Fruit fly (Drosophila melanogaster): Measurements from ENCODE around the gene CG12099.
A peak's percentile ranks its signal among the peaks of the same experiment; 100 is the strongest.

The CG12099 gene

DNA sequence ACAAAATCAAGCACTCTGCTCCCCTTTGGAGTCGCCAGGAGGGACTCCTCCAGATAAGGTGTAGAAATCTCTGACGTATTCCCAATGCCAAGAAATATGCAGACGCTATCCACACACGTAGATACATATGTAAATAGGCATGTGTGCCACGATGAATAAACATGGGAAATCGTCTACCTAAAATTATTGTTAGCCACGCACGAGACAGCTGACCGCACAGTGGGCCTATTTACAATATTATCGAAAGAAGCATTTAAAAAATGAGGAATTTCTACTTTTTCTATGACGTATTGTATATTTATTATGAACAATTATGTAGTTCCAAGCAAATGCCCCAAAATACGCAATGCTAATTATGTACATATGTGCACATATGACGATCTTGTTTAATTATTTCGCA lies 9.1 kb downstream of the CG12099 start (continued):
- TF ChIP-seq prd (optimal IDR thresholded peaks at IDR 0.05) (no peak), prd (GFP tag; IDR thresholded peaks at IDR 0.05) (peak; percentile 60), fd102C (GFP tag; optimal IDR thresholded peaks at IDR 0.05) (peak; percentile 72), Fer3 (tag; optimal IDR thresholded peaks at IDR 0.05) (peak; percentile 33), zfh2 (GFP tag; optimal IDR thresholded peaks at IDR 0.05) (no peak), CG12155 (GFP tag; optimal IDR thresholded peaks at IDR 0.05) (peak; percentile 5), lov (optimal IDR thresholded peaks at IDR 0.05) (no peak), lov (GFP tag; IDR thresholded peaks at IDR 0.05) (no peak), CG5180 (GFP tag; optimal IDR thresholded peaks at IDR 0.05) (no peak), CG31441 (GFP tag; IDR thresholded peaks at IDR 0.05) (no peak), CoRest (tag; optimal IDR thresholded peaks at IDR 0.05) (peak; percentile 25), CG11456 (GFP tag; IDR thresholded peaks at IDR 0.05) (peak; percentile 49; the same call in 1 of the 3 replicates), CG11696 (GFP tag; IDR thresholded peaks at IDR 0.05) (peak; percentile 22; the same call in 1 of the 2 replicates), CG9932 (GFP tag; IDR thresholded peaks at IDR 0.05) (peak; percentile 30; the same call in 1 of the 2 replicates), bcd (GFP tag; optimal IDR thresholded peaks at IDR 0.05) (peak; percentile 29), eyg (GFP tag; optimal IDR thresholded peaks at IDR 0.05) (no peak), Hr51 (GFP tag; optimal IDR thresholded peaks at IDR 0.05) (peak in 1 of 2 experiments; percentile 36), CG7839 (tag; optimal IDR thresholded peaks at IDR 0.05) (peak; percentile 32), slp2 (GFP tag; optimal IDR thresholded peaks at IDR 0.05) (no peak), CG4404 (GFP tag; IDR thresholded peaks at IDR 0.05) (no peak), bab2 (GFP tag; optimal IDR thresholded peaks at IDR 0.05) (peak; percentile 20), row (GFP tag; IDR thresholded peaks at IDR 0.05) (peak; percentile 54), CG17359 (tag; optimal IDR thresholded peaks at IDR 0.05) (peak; percentile 16), CG17912 (GFP tag; optimal IDR thresholded peaks at IDR 0.05) (no peak), CG10462 (GFP tag; optimal IDR thresholded peaks at IDR 0.05) (no peak), CG43689 (GFP tag; IDR thresholded peaks at IDR 0.05) (no peak), Lpt (GFP tag; optimal IDR thresholded peaks at IDR 0.05) (no peak), pzg (GFP tag; optimal IDR thresholded peaks at IDR 0.05) (no peak), CG7987 (GFP tag; optimal IDR thresholded peaks at IDR 0.05) (peak; percentile 93), Ada2b (GFP tag; IDR thresholded peaks at IDR 0.05) (peak; percentile 37), Myb (GFP tag; optimal IDR thresholded peaks at IDR 0.05) (no peak), dan (GFP tag; IDR thresholded peaks at IDR 0.05) (no peak), Dref (GFP tag; IDR thresholded peaks at IDR 0.05) (no peak), Rx (GFP tag; IDR thresholded peaks at IDR 0.05) (no peak), lilli (GFP tag; optimal IDR thresholded peaks at IDR 0.05) (peak; percentile 24), tio (GFP tag; optimal IDR thresholded peaks at IDR 0.05) (peak; percentile 28), CG14860 (GFP tag; IDR thresholded peaks at IDR 0.05; ENCODE audit: partially characterized antibody) (no peak), CG6791 (GFP tag; IDR thresholded peaks at IDR 0.05; ENCODE audit: partially characterized antibody) (no peak), mld (GFP tag; IDR thresholded peaks at IDR 0.05; ENCODE audit: partially characterized antibody) (no peak), Med (GFP tag) (peak; percentile 77), E2f2 (GFP tag; IDR thresholded peaks at IDR 0.05) (0 out of 2 replicates have a peak, but pooled peaks have one; percentile 7), Dll (GFP tag; IDR thresholded peaks at IDR 0.05; ENCODE audit: partially characterized antibody) (no peak), jing (GFP tag; optimal IDR thresholded peaks at IDR 0.05) (no peak), CG4360 (GFP tag; IDR thresholded peaks at IDR 0.05) (0 out of 2 replicates have a peak, but pooled peaks have one; percentile 42), CG4617 (GFP tag; optimal IDR thresholded peaks at IDR 0.05; ENCODE audit: borderline replicate concordance) (no peak), sd (tag; optimal IDR thresholded peaks at IDR 0.05) (peak; percentile 63), ranshi (GFP tag; IDR thresholded peaks at IDR 0.05) (peak; percentile 36; the same call in 1 of the 2 replicates), CG2120 (GFP tag; optimal IDR thresholded peaks at IDR 0.05) (peak; percentile 54), pros (GFP tag; optimal IDR thresholded peaks at IDR 0.05) (no peak), Dad (GFP tag; optimal IDR thresholded peaks at IDR 0.05) (no peak), ara (GFP tag; IDR thresholded peaks at IDR 0.05) (peak; percentile 58; the same call in 1 of the 2 replicates), otp (GFP tag; IDR thresholded peaks at IDR 0.05) (peak; percentile 67)
